Fruit fly (Drosophila melanogaster): ENCODE data around the gene CG42681.

DNA sequence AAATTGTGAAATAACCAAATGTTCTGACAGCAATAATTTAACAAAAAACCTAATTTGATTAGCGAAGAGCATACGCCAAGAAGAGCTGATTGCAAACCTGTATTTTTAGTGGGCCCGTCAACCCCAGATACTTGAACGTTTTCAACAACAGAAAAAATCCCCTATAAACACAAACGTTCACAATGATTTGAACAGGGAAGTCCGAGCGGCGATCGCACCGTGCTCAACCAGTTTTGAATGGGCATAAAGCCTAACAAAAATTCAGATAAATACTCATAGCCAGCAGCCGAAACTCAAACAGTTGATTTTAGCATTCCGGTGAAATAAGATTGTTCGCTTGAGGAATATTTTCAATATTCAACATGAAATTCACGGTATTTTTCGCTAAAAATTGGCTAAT lies 30.8 kb upstream of the CG42681 start, which contains the start of gene CG34165:
- TF ChIP-seq kay (GFP tag; ENCODE audit: borderline replicate concordance): no peak
- no peak for TF ChIP-seq tj (GFP tag; optimal IDR thresholded peaks at IDR 0.05)

All from whole organism, adult.